Worm (Caenorhabditis elegans): ENCODE measurements around the gene nlp-36.

DNA sequence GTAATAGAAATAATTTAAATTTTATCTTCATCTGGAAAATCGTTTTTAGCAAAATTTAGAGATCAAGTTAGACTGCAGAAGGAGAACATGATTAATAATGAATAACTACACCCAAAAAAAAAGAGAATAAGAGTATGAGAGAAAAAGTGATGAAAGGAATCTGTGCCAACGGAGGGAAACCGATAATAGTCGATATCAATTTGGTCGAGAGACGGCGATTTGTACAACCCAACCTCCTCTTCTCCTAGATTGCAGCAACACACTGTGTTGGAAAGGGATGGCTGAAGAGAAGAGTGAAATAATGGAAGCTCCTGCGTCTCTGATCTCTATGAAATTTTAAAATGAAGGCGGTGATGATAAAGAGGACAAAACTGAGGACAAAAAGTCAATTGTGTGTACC, 14.0 kb upstream of the nlp-36 start:
- peak in 1 of 2 experiments; percentile 19 for TF ChIP-seq unc-62 (GFP tag; optimal IDR thresholded peaks at IDR 0.05 in 1 of 2)
- TF ChIP-seq unc-62 (tag; optimal IDR thresholded peaks at IDR 0.05) = no peak
- TF ChIP-seq hif-1 (tag; optimal IDR thresholded peaks at IDR 0.05) = no peak
- peak; percentile 89 for TF ChIP-seq pqm-1 (tag; optimal IDR thresholded peaks at IDR 0.05)
- no peak for TF ChIP-seq ZK546.5 (tag; optimal IDR thresholded peaks at IDR 0.05)
- TF ChIP-seq nhr-237 (tag; optimal IDR thresholded peaks at IDR 0.05) = no peak
- no peak for TF ChIP-seq madf-9 (GFP tag; conservative IDR thresholded peaks at IDR 0.05)
- TF ChIP-seq unc-39 (tag; optimal IDR thresholded peaks at IDR 0.05) = no peak
